Fruit fly (Drosophila melanogaster): ENCODE results near the gene Ndc80.

The Ndc80 gene

DNA sequence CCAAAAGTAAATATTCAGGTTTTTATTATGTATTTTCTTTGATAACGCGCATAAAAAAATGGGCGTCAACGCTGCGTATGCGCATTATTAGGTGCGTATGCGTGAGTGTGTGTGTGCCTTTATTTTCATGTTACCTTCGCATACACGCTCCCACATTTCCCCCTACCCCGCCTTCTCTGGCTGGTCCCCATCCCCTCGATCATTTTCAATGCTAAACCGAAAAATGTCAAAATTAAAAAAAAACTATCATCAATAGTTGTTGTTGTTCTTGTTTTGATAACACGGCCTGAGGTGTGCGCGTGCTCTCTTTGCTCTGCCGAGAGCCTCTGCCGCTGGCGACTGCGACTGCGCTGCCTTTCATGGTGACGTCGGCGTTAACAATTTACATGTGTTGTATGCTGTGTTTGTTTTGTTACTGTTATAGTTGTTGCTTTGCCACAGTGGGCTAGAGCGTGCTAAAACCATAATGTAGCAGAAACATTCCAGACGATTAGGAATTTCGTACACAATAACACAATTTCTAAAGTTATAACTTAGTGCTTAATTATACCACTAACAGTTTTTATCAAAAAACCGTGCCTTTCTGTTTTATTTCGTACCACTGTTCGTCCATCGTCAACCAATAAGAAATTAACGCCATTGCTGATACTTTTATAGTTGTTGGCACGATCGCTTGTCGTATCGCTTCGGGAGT is 28.3 kb upstream of the Ndc80 start (continued):
- TF ChIP-seq Xrp1 (GFP tag; IDR thresholded peaks at IDR 0.05), result peak; percentile 99
- peak; percentile 97 for TF ChIP-seq dm (GFP tag; optimal IDR thresholded peaks at IDR 0.05)
- TF ChIP-seq Aef1 (GFP tag; IDR thresholded peaks at IDR 0.05), result peak; percentile 99
- peak; percentile 97 for TF ChIP-seq CG12942 (GFP tag; optimal IDR thresholded peaks at IDR 0.05)
- TF ChIP-seq CG4820 (GFP tag; optimal IDR thresholded peaks at IDR 0.05), result peak; percentile 98
- TF ChIP-seq Ets65A (GFP tag), result peak; percentile 100
- TF ChIP-seq NFAT (GFP tag; IDR thresholded peaks at IDR 0.05), result peak; percentile 100
- no peak for TF ChIP-seq h (optimal IDR thresholded peaks at IDR 0.05)
- peak; percentile 96 for TF ChIP-seq exex (tag; optimal IDR thresholded peaks at IDR 0.05)
- peak; percentile 28 for TF ChIP-seq CG15479 (GFP tag; optimal IDR thresholded peaks at IDR 0.05)
- peak; percentile 95 for TF ChIP-seq ab (GFP tag; optimal IDR thresholded peaks at IDR 0.05)
- TF ChIP-seq Antp (GFP tag; optimal IDR thresholded peaks at IDR 0.05), result peak; percentile 99
- peak; percentile 97 for TF ChIP-seq CG12155 (GFP tag; optimal IDR thresholded peaks at IDR 0.05)
- peak; percentile 96 for TF ChIP-seq CkIIα-i1 (GFP tag; IDR thresholded peaks at IDR 0.05)
- peak; percentile 52; the same call in 2 of the 3 replicates for TF ChIP-seq Opbp (GFP tag; IDR thresholded peaks at IDR 0.05; ENCODE audit: partially characterized antibody)
- TF ChIP-seq sna (GFP tag; IDR thresholded peaks at IDR 0.05; ENCODE audit: partially characterized antibody), result peak; percentile 62; the same call in 1 of the 2 replicates
- peak; percentile 96 for TF ChIP-seq CG11696 (GFP tag; IDR thresholded peaks at IDR 0.05)
- TF ChIP-seq CG16813 (GFP tag; IDR thresholded peaks at IDR 0.05; ENCODE audit: partially characterized antibody), result peak; percentile 60
- peak; percentile 98 for TF ChIP-seq Taf1 (GFP tag; IDR thresholded peaks at IDR 0.05)
- TF ChIP-seq CG17829 (tag; optimal IDR thresholded peaks at IDR 0.05), result peak; percentile 99
- peak; percentile 71 for TF ChIP-seq knrl (GFP tag; IDR thresholded peaks at IDR 0.05; ENCODE audit: partially characterized antibody)
- peak; percentile 98 for TF ChIP-seq wdn (GFP tag; IDR thresholded peaks at IDR 0.05)
- peak; percentile 98 for TF ChIP-seq maf-S (GFP tag; optimal IDR thresholded peaks at IDR 0.05)
- TF ChIP-seq bowl (GFP tag; IDR thresholded peaks at IDR 0.05), result peak; percentile 99
- TF ChIP-seq Adf1 (GFP tag; IDR thresholded peaks at IDR 0.05), result peak; percentile 96
- TF ChIP-seq CG8478 (optimal IDR thresholded peaks at IDR 0.05), result no peak
- TF ChIP-seq CG15514 (GFP tag; optimal IDR thresholded peaks at IDR 0.05), result peak; percentile 95
- TF ChIP-seq Ada2b (GFP tag; IDR thresholded peaks at IDR 0.05), result peak; percentile 99
- peak; percentile 99 for TF ChIP-seq CG13424 (tag; optimal IDR thresholded peaks at IDR 0.05)
- peak; percentile 96 for TF ChIP-seq CG6765 (GFP tag; optimal IDR thresholded peaks at IDR 0.05)
- TF ChIP-seq CG9817 (tag; optimal IDR thresholded peaks at IDR 0.05), result peak; percentile 98
- peak; percentile 93 for TF ChIP-seq CG9437 (GFP tag; optimal IDR thresholded peaks at IDR 0.05)
- TF ChIP-seq Usf (GFP tag; optimal IDR thresholded peaks at IDR 0.05), result peak; percentile 95
- peak; percentile 99 for TF ChIP-seq CG18262 (tag; optimal IDR thresholded peaks at IDR 0.05)
- TF ChIP-seq CG12391 (tag; optimal IDR thresholded peaks at IDR 0.05), result peak; percentile 99
- peak; percentile 99 for TF ChIP-seq CG17328 (GFP tag; IDR thresholded peaks at IDR 0.05)
- peak; percentile 94 for TF ChIP-seq CG16815 (GFP tag; optimal IDR thresholded peaks at IDR 0.05)
- peak; percentile 99 for TF ChIP-seq CG12659 (GFP tag; optimal IDR thresholded peaks at IDR 0.05)
- peak; percentile 99 for TF ChIP-seq CG2712 (tag; optimal IDR thresholded peaks at IDR 0.05)
- TF ChIP-seq Dip2 (GFP tag; IDR thresholded peaks at IDR 0.05), result peak; percentile 74; the same call in 1 of the 2 replicates
- TF ChIP-seq CG12236 (GFP tag; optimal IDR thresholded peaks at IDR 0.05), result peak; percentile 99
- TF ChIP-seq zfh1 (GFP tag; IDR thresholded peaks at IDR 0.05), result peak; percentile 99
- TF ChIP-seq lola (GFP tag; optimal IDR thresholded peaks at IDR 0.05), result peak in 1 of 3 experiments; percentile 94
- TF ChIP-seq zen2 (GFP tag; IDR thresholded peaks at IDR 0.05; ENCODE audit: partially characterized antibody), result no peak
- peak; percentile 98 for TF ChIP-seq CG11085 (GFP tag; IDR thresholded peaks at IDR 0.05)
- peak; percentile 99 for TF ChIP-seq CG32532 (GFP tag; IDR thresholded peaks at IDR 0.05)
- peak; percentile 98 for TF ChIP-seq CG11504 (tag; optimal IDR thresholded peaks at IDR 0.05)
- TF ChIP-seq CG30403 (GFP tag; optimal IDR thresholded peaks at IDR 0.05), result peak; percentile 98
- peak; percentile 99 for TF ChIP-seq CG13624 (GFP tag; optimal IDR thresholded peaks at IDR 0.05)
- TF ChIP-seq HLH4C (GFP tag; IDR thresholded peaks at IDR 0.05; ENCODE audit: partially characterized antibody), result peak; percentile 66
